Fruit fly (Drosophila melanogaster) whole organism, embryonic: Measurements from ENCODE around the gene Cht6.

Experiments used
- B-H2 ChIP-seq: fragments of 200-800 bp; sonication (Bioruptor generic); optimal IDR thresholded peaks from 2 replicates; lab custom pipeline; 2018; ENCODE audit warnings: missing biosample characterization, mild to moderate bottlenecking, missing genetic modification characterization
- CG1602 ChIP-seq: fragments of 200-800 bp; sonication (Bioruptor generic); optimal IDR thresholded peaks from 3 replicates; lab custom pipeline; 2016; ENCODE audit warnings: missing biosample characterization, missing genetic modification characterization
- CG3838 ChIP-seq: fragments of 200-800 bp; sonication (Bioruptor generic); optimal IDR thresholded peaks from 3 replicates; lab custom pipeline; 2016; ENCODE audit warnings: missing biosample characterization, missing genetic modification characterization
- Doc2 ChIP-seq: fragments of 200-800 bp; sonication (Bioruptor generic); IDR thresholded peaks from 2 replicates; pipeline ENCODE4 v1.3.6; 2022; ENCODE audit warnings: missing biosample characterization, missing genetic modification characterization
- Mes4 ChIP-seq: fragments of 200-800 bp; sonication (Bioruptor generic); optimal IDR thresholded peaks from 2 replicates; lab custom pipeline; 2016; ENCODE audit warnings: missing biosample characterization, missing genetic modification characterization
- Xbp1 ChIP-seq: fragments of 200-800 bp; sonication (Bioruptor generic); optimal IDR thresholded peaks from 3 replicates; lab custom pipeline; 2016; ENCODE audit warnings: missing biosample characterization, mild to moderate bottlenecking, missing genetic modification characterization
- cas ChIP-seq: fragments of 200-800 bp; sonication (Bioruptor generic); IDR thresholded peaks from 2 replicates; pipeline ENCODE4 v1.3.6; 2022; ENCODE audit warnings: missing biosample characterization, missing genetic modification characterization
- dmrt99B ChIP-seq: fragments of 200-800 bp; sonication (Bioruptor generic); optimal IDR thresholded peaks from 2 replicates; lab custom pipeline; 2018; ENCODE audit warnings: missing biosample characterization, mild to moderate bottlenecking, missing genetic modification characterization, moderate library complexity
- jing ChIP-seq: fragments of 200-800 bp; sonication (Bioruptor generic); optimal IDR thresholded peaks from 2 replicates; lab custom pipeline; 2018; ENCODE audit warnings: missing biosample characterization, mild to moderate bottlenecking, missing genetic modification characterization
- zfh1 ChIP-seq: fragments of 200-800 bp; sonication (Bioruptor generic); IDR thresholded peaks from 3 replicates; pipeline ENCODE4 v1.3.6; 2022; ENCODE audit warnings: missing biosample characterization, missing genetic modification characterization

DNA sequence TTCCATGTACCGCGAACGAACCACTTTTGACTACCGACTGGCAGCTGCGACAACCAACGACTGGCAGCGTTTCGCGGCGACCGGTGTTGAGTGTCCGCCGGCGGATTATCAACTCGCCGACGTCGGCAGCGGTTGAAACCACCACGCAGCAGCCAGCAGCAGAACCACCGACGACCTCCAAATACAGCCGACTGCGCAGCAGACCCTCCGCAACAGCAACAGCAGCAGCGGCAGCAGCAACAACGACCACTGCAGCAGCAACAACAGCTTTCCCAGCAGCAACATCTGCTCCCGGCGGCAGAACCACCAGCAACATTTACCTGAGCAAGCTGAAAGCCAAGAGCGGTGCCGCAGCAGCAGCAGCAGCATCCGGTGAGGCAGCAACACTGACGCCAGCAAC lies 31.3 kb downstream of the Cht6 start:
- TF ChIP-seq Doc2 (GFP tag; lab: Robert Waterston, UW) (no peak), CG3838 (no peak), jing (GFP tag; lab: Kevin White, UChicago) (no peak), Xbp1 (GFP tag; lab: Kevin White, UChicago) (no peak), CG1602 (no peak), cas (GFP tag; lab: Robert Waterston, UW) (no peak), dmrt99B (tag; lab: Kevin White, UChicago) (no peak), Mes4 (no peak), B-H2 (GFP tag; lab: Kevin White, UChicago) (no peak), zfh1 (GFP tag; lab: Robert Waterston, UW) (no peak)
